Worm (Caenorhabditis elegans) whole organism, L4/young adult: ENCODE data around the gene nlp-2.

Experiments used
- W03F9.2 ChIP-seq: fragments of 150-350 bp; optimal IDR thresholded peaks from 2 replicates; lab custom pipeline; 2014; ENCODE audit warnings: missing biosample characterization, missing genetic modification characterization
- dao-5 ChIP-seq: sonication (generic microtip); optimal IDR thresholded peaks from 2 replicates; lab custom pipeline; 2016; ENCODE audit warnings: missing genotype, missing genetic modification characterization, moderate library complexity, missing compliant biosample characterization
- him-1 ChIP-seq: sonication (generic microtip); optimal IDR thresholded peaks from 2 replicates; lab custom pipeline; 2016; ENCODE audit warnings: missing genotype, missing genetic modification reagents, missing genetic modification characterization, missing compliant biosample characterization

Gene nlp-2

ce11 chrX:2362872-2363271 lies 18.3 kb upstream of the nlp-2 start:
- TF ChIP-seq W03F9.2 (tag; lab: Kevin White, UChicago) (no peak), him-1 (tag; lab: Kevin White, UChicago) (no peak), dao-5 (tag; lab: Kevin White, UChicago) (no peak)

- TF ChIP-seq dao-5 (tag; lab: Kevin White, UChicago) (no peak), W03F9.2 (tag; lab: Kevin White, UChicago) (no peak), him-1 (tag; lab: Kevin White, UChicago) (no peak)
These were observed 15.2 kb upstream of the nlp-2 start, which contains the start of gene lgc-40 for ce11 chrX:2359797-2360196. Gene lgc-40 (plus strand): TSS chrX:2360097.

ce11 chrX:2352929-2353328 lies 8.4 kb upstream of the nlp-2 start:
- TF ChIP-seq dao-5 (tag; lab: Kevin White, UChicago) = no peak
- TF ChIP-seq W03F9.2 (tag; lab: Kevin White, UChicago) = no peak
- no peak for TF ChIP-seq him-1 (tag; lab: Kevin White, UChicago)

- no peak for TF ChIP-seq him-1 (tag; lab: Kevin White, UChicago)
- no peak for TF ChIP-seq W03F9.2 (tag; lab: Kevin White, UChicago)
- TF ChIP-seq dao-5 (tag; lab: Kevin White, UChicago) = no peak
These were observed 3.4 kb upstream of the nlp-2 start for ce11 chrX:2347962-2348361.

- TF ChIP-seq him-1 (tag; lab: Kevin White, UChicago) = no peak
- no peak for TF ChIP-seq W03F9.2 (tag; lab: Kevin White, UChicago)
- TF ChIP-seq dao-5 (tag; lab: Kevin White, UChicago) = no peak
These were observed 462 bp downstream of the nlp-2 start for ce11 chrX:2344104-2344503.

ce11 chrX:2342859-2343258 lies 1.7 kb downstream of the nlp-2 start, which contains the start of gene nlp-23:
Gene nlp-23 (minus strand): TSS chrX:2342959.
- TF ChIP-seq W03F9.2 (tag; lab: Kevin White, UChicago) (no peak), dao-5 (tag; lab: Kevin White, UChicago) (no peak), him-1 (tag; lab: Kevin White, UChicago) (no peak)

- TF ChIP-seq W03F9.2 (tag; lab: Kevin White, UChicago) (no peak), dao-5 (tag; lab: Kevin White, UChicago) (no peak), him-1 (tag; lab: Kevin White, UChicago) (no peak)
These were observed 2.6 kb downstream of the nlp-2 start, which contains the start of gene nlp-22 for ce11 chrX:2341989-2342388. Gene nlp-22 (minus strand): TSS chrX:2342089.

- no peak for TF ChIP-seq dao-5 (tag; lab: Kevin White, UChicago)
- no peak for TF ChIP-seq him-1 (tag; lab: Kevin White, UChicago)
- TF ChIP-seq W03F9.2 (tag; lab: Kevin White, UChicago) = no peak
These were observed 6.4 kb downstream of the nlp-2 start, which contains the start of gene nlp-45 for ce11 chrX:2338210-2338609. Gene nlp-45 (minus strand): TSS chrX:2338310.

- no peak for TF ChIP-seq dao-5 (tag; lab: Kevin White, UChicago)
- no peak for TF ChIP-seq him-1 (tag; lab: Kevin White, UChicago)
- TF ChIP-seq W03F9.2 (tag; lab: Kevin White, UChicago) = no peak
These were observed 9.2 kb downstream of the nlp-2 start, which contains the start of gene T01B6.1 for ce11 chrX:2335384-2335783. Gene T01B6.1 (plus strand): TSS chrX:2335684.

ce11 chrX:2330494-2330893 lies 14.1 kb downstream of the nlp-2 start:
- no peak for TF ChIP-seq him-1 (tag; lab: Kevin White, UChicago)
- no peak for TF ChIP-seq dao-5 (tag; lab: Kevin White, UChicago)
- TF ChIP-seq W03F9.2 (tag; lab: Kevin White, UChicago) = no peak

ce11 chrX:2328873-2329272 lies 15.7 kb downstream of the nlp-2 start:
- no peak for TF ChIP-seq dao-5 (tag; lab: Kevin White, UChicago)
- TF ChIP-seq W03F9.2 (tag; lab: Kevin White, UChicago) = no peak
- TF ChIP-seq him-1 (tag; lab: Kevin White, UChicago) = no peak

- TF ChIP-seq dao-5 (tag; lab: Kevin White, UChicago) = no peak
- TF ChIP-seq W03F9.2 (tag; lab: Kevin White, UChicago) = no peak
- TF ChIP-seq him-1 (tag; lab: Kevin White, UChicago) = no peak
These were observed 22.8 kb downstream of the nlp-2 start for ce11 chrX:2321758-2322157.

ce11 chrX:2320539-2320938 lies 24.0 kb downstream of the nlp-2 start:
- TF ChIP-seq him-1 (tag; lab: Kevin White, UChicago) (no peak), dao-5 (tag; lab: Kevin White, UChicago) (no peak), W03F9.2 (tag; lab: Kevin White, UChicago) (no peak)

ce11 chrX:2319238-2319637 lies 25.3 kb downstream of the nlp-2 start, which contains the start of gene aakg-4:
Gene aakg-4 (minus strand): TSS chrX:2319338.
- TF ChIP-seq W03F9.2 (tag; lab: Kevin White, UChicago) (no peak), dao-5 (tag; lab: Kevin White, UChicago) (no peak), him-1 (tag; lab: Kevin White, UChicago) (no peak)
